Worm (Caenorhabditis elegans): ENCODE measurements around the gene nhr-38.
A peak's percentile ranks its signal among the peaks of the same experiment; 100 is the strongest.

ce11 chrIV:9756647-9757424 is 46.8 kb downstream of the nhr-38 start:
- TF ChIP-seq pqm-1 (tag; optimal IDR thresholded peaks at IDR 0.05) (peak; percentile 60), nhr-25 (tag; optimal IDR thresholded peaks at IDR 0.05; ENCODE audit: borderline replicate concordance, insufficient read depth) (peak; percentile 11), snpc-1.2 (GFP tag; IDR thresholded peaks at IDR 0.05) (no peak), ceh-82 (tag; optimal IDR thresholded peaks at IDR 0.05) (no peak), ama-1 (optimal IDR thresholded peaks at IDR 0.05) (no peak)

Measured in whole organism, L4 larva.